Fruit fly (Drosophila melanogaster): ENCODE measurements around the gene Fie.

DNA sequence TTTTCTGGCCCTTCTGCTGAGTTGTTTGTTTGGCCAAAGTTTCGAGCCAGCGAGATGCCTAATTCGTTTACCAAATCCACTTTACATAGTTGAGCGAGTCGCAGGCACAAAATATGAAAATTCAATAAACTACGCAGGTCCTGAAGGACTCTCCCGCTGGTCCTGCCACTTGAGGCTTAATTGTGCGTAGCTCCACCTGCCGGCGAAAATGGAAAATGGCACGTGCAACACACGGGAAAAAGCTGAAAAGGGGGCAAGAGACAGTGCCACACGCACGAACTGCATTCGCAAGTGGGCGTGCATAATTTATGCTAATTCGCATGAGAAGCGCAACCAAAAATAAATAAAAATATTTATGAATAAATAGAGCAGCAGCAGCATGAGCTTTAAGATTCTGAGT lies 6.4 kb upstream of the Fie start:
- no peak for TF ChIP-seq Sin3A (optimal IDR thresholded peaks at IDR 0.05)
- no peak for TF ChIP-seq ttk (optimal IDR thresholded peaks at IDR 0.05)

Data from Kc167 (cell line).